Worm (Caenorhabditis elegans) whole organism, L4 larva: Measurements from ENCODE around the gene M04C3.5.
"Not testable (repeated sequence)": the region's sequence is repeated elsewhere in the genome, so short reads cannot be mapped to it uniquely, and the experiment has no call there.

ENCODE experiments used
- D1046.2 ChIP-seq: fragments of 200-800 bp; sonication (Bioruptor generic); IDR thresholded peaks from 2 replicates; pipeline ENCODE4 v1.3.6; 2022; ENCODE audit warnings: missing genetic modification characterization, missing compliant biosample characterization
- F10B5.3 ChIP-seq: sonication (generic microtip); optimal IDR thresholded peaks from 2 replicates; lab custom pipeline; 2016; ENCODE audit warnings: mild to moderate bottlenecking, missing genetic modification characterization, missing compliant biosample characterization
- F26F4.8 ChIP-seq: fragments of 200-800 bp; sonication (Bioruptor generic); conservative IDR thresholded peaks from 2 replicates; pipeline ENCODE4 v1.3.6; 2022; ENCODE audit warnings: missing genetic modification characterization, missing compliant biosample characterization
- F49E8.2 ChIP-seq: sonication (generic microtip); optimal IDR thresholded peaks from 2 replicates; lab custom pipeline; 2016; ENCODE audit warnings: missing compliant biosample characterization, mild to moderate bottlenecking, missing genetic modification characterization, borderline replicate concordance
- T20F7.1 ChIP-seq: fragments of 200-800 bp; sonication (Bioruptor generic); optimal IDR thresholded peaks from 2 replicates; lab custom pipeline; 2018; ENCODE audit warnings: mild to moderate bottlenecking, missing genetic modification characterization, missing compliant biosample characterization
- aha-1 ChIP-seq: fragments of 150-350 bp; peaks from one replicate; lab custom pipeline; 2014; ENCODE audit warnings: missing biosample characterization, missing genetic modification characterization
- arid-1 ChIP-seq: fragments of 200-800 bp; sonication (Bioruptor generic); conservative IDR thresholded peaks from 2 replicates; pipeline ENCODE4 v1.3.6; 2022; ENCODE audit warnings: missing genetic modification reagents, missing genetic modification characterization, missing compliant biosample characterization
- attf-4 ChIP-seq: sonication (generic microtip); optimal IDR thresholded peaks from 3 replicates; lab custom pipeline; 2017; ENCODE audit warnings: missing biosample characterization, missing genetic modification characterization
- ceh-28 ChIP-seq: fragments of 150-350 bp; optimal IDR thresholded peaks from 2 replicates; lab custom pipeline; 2014; ENCODE audit warnings: missing biosample characterization, missing genetic modification reagents, missing genetic modification characterization
- ceh-82 ChIP-seq: sonication (generic microtip); optimal IDR thresholded peaks from 2 replicates; lab custom pipeline; 2017; ENCODE audit warnings: missing biosample characterization, missing genetic modification characterization
- daf-16 ChIP-seq, 3 experiments: sonication (generic microtip); optimal IDR thresholded peaks; 2 replicates each; lab custom pipeline; 2016 to 2017; ENCODE audit warnings: missing genetic modification characterization in 3 of 3, missing genetic modification reagents in 3 of 3, mild to moderate bottlenecking in 2 of 3, missing compliant biosample characterization in 2 of 3, missing biosample characterization in 1 of 3, moderate library complexity in 1 of 3
- dmd-6 ChIP-seq: fragments of 200-800 bp; sonication (Bioruptor generic); IDR thresholded peaks from 2 replicates; pipeline ENCODE4 v1.3.6; 2022; ENCODE audit warnings: missing genetic modification reagents, missing genetic modification characterization, missing compliant biosample characterization
- dpl-1 ChIP-seq: fragments of 150-350 bp; optimal IDR thresholded peaks from 2 replicates; lab custom pipeline; 2014; ENCODE audit warnings: missing biosample characterization, missing genetic modification reagents, missing genetic modification characterization
- dve-1 ChIP-seq: sonication (generic microtip); optimal IDR thresholded peaks from 2 replicates; lab custom pipeline; 2017; ENCODE audit warnings: antibody characterized with exemption, mild to moderate bottlenecking, missing genetic modification characterization, missing compliant biosample characterization; ENCODE audit not compliant: insufficient read depth
- hlh-11 ChIP-seq: fragments of 200-800 bp; sonication (Bioruptor generic); optimal IDR thresholded peaks from 2 replicates; lab custom pipeline; 2018; ENCODE audit warnings: mild to moderate bottlenecking, missing genetic modification characterization, missing compliant biosample characterization
- hlh-30 ChIP-seq: sonication (generic microtip); optimal IDR thresholded peaks from 2 replicates; lab custom pipeline; 2017; ENCODE audit warnings: antibody characterized with exemption, mild to moderate bottlenecking, missing genetic modification characterization, missing compliant biosample characterization; ENCODE audit not compliant: insufficient read depth
- jun-1 ChIP-seq: fragments of 150-350 bp; optimal IDR thresholded peaks from 2 replicates; lab custom pipeline; 2014; ENCODE audit warnings: missing biosample characterization, missing genetic modification reagents, missing genetic modification characterization
- lin-15B ChIP-seq: fragments of 150-350 bp; sonication (generic microtip); optimal IDR thresholded peaks from 3 replicates; lab custom pipeline; 2014; ENCODE audit warnings: missing biosample characterization, missing genetic modification characterization
- madf-5 ChIP-seq, 2 experiments: fragments of 200-800 bp; sonication (Bioruptor generic); IDR thresholded peaks; 2 replicates each; pipeline ENCODE4 v1.3.6; 2022; ENCODE audit warnings: missing compliant biosample characterization in 2 of 2, missing genetic modification characterization in 2 of 2
- mdl-1 ChIP-seq, 2 experiments: fragments of 150-350 bp in 1 of 2; sonication (generic microtip) in 1 of 2; optimal IDR thresholded peaks; 2 replicates each; lab custom pipeline; 2014 to 2017; ENCODE audit warnings: missing biosample characterization in 2 of 2, missing genetic modification characterization in 2 of 2
- mdt-29 ChIP-seq: fragments of 200-800 bp; sonication (Bioruptor generic); IDR thresholded peaks from 2 replicates; pipeline ENCODE4 v1.3.6; 2022; ENCODE audit warnings: missing genetic modification reagents, missing genetic modification characterization, missing compliant biosample characterization
- mxl-2 ChIP-seq: fragments of 200-800 bp; sonication (Bioruptor generic); conservative IDR thresholded peaks from 2 replicates; pipeline ENCODE4 v1.3.6; 2022; ENCODE audit warnings: missing genetic modification reagents, missing genetic modification characterization, missing compliant biosample characterization
- nhr-11 ChIP-seq: fragments of 150-350 bp; optimal IDR thresholded peaks from 2 replicates; lab custom pipeline; 2014; ENCODE audit warnings: missing biosample characterization, missing genetic modification characterization
- nhr-111 ChIP-seq: fragments of 200-800 bp; sonication (Bioruptor generic); optimal IDR thresholded peaks from 2 replicates; lab custom pipeline; 2018; ENCODE audit warnings: mild to moderate bottlenecking, missing genetic modification characterization, missing compliant biosample characterization
- nhr-28 ChIP-seq: fragments of 150-350 bp; optimal IDR thresholded peaks from 2 replicates; lab custom pipeline; 2014; ENCODE audit warnings: missing biosample characterization, missing genetic modification characterization
- nhr-41 ChIP-seq: fragments of 200-800 bp; sonication (Bioruptor generic); IDR thresholded peaks from 2 replicates; pipeline ENCODE4 v1.3.6; 2022; ENCODE audit warnings: missing genetic modification reagents, missing genetic modification characterization, missing compliant biosample characterization
- nhr-77 ChIP-seq: fragments of 150-350 bp; optimal IDR thresholded peaks from 2 replicates; lab custom pipeline; 2014; ENCODE audit warnings: missing biosample characterization, missing genetic modification characterization
- pha-4 ChIP-seq, 2 experiments: fragments of 150-350 bp in 1 of 2; fragments of 200-800 bp in 1 of 2; sonication (Bioruptor generic) in 1 of 2; IDR thresholded peaks in 1 of 2; optimal IDR thresholded peaks in 1 of 2; 2 replicates each; pipeline versions ENCODE4 v1.3.6 to Lab custom; 2014 to 2022; ENCODE audit warnings: missing genetic modification characterization in 2 of 2, missing genetic modification reagents in 2 of 2, missing biosample characterization in 1 of 2, missing compliant biosample characterization in 1 of 2
- php-3 ChIP-seq: fragments of 200-800 bp; sonication (Bioruptor generic); IDR thresholded peaks from 2 replicates; pipeline ENCODE4 v1.3.6; 2022; ENCODE audit warnings: missing genetic modification reagents, missing genetic modification characterization, missing compliant biosample characterization
- pqm-1 ChIP-seq: sonication (generic microtip); optimal IDR thresholded peaks from 2 replicates; lab custom pipeline; 2017; ENCODE audit warnings: missing biosample characterization, missing genetic modification characterization
- sdz-12 ChIP-seq: fragments of 200-800 bp; sonication (Bioruptor generic); optimal IDR thresholded peaks from 2 replicates; lab custom pipeline; 2018; ENCODE audit warnings: mild to moderate bottlenecking, missing genetic modification characterization, missing compliant biosample characterization
- set-16 ChIP-seq: fragments of 200-800 bp; sonication (Bioruptor generic); IDR thresholded peaks from 2 replicates; pipeline ENCODE4 v1.3.6; 2022; ENCODE audit warnings: missing genetic modification reagents, missing genetic modification characterization, missing compliant biosample characterization
- tra-1 ChIP-seq: fragments of 200-800 bp; sonication (Bioruptor generic); IDR thresholded peaks from 2 replicates; pipeline ENCODE4 v1.3.6; 2022; ENCODE audit warnings: missing genetic modification reagents, missing genetic modification characterization, missing compliant biosample characterization
- unc-62 ChIP-seq, 3 experiments: fragments of 150-350 bp in 1 of 3; sonication (generic microtip); optimal IDR thresholded peaks in 2 of 3; peaks in 1 of 3; 1 replicate in 1 of 3; 2 replicates in 2 of 3; lab custom pipeline; 2014 to 2017; ENCODE audit warnings: missing biosample characterization in 3 of 3, missing genetic modification characterization in 3 of 3, missing genetic modification reagents in 3 of 3, missing genotype in 1 of 3
- zfp-2 ChIP-seq: sonication (generic microtip); optimal IDR thresholded peaks from 2 replicates; lab custom pipeline; 2016; ENCODE audit warnings: mild to moderate bottlenecking, missing genetic modification characterization, missing compliant biosample characterization
- zfp-3 ChIP-seq: fragments of 200-800 bp; sonication (Bioruptor generic); conservative IDR thresholded peaks from 2 replicates; pipeline ENCODE4 v1.3.6; 2022; ENCODE audit warnings: missing genetic modification reagents, missing genetic modification characterization, missing compliant biosample characterization

M04C3.5 gene

ce11 chrV:19457120-19457519, 7.6 kb downstream of the M04C3.5 start, which contains the start of gene Y43F8B.24:
Gene Y43F8B.24 (plus strand): TSS chrV:19457420.
- no peak for TF ChIP-seq daf-16 (GFP tag; optimal IDR thresholded peaks at IDR 0.05; lab: Kevin White, UChicago)
- TF ChIP-seq daf-16 (tag; optimal IDR thresholded peaks at IDR 0.05; lab: Kevin White, UChicago): peak; percentile 17
- TF ChIP-seq jun-1 (tag; lab: Kevin White, UChicago): no peak
- no peak for TF ChIP-seq nhr-111
- TF ChIP-seq pha-4 (GFP tag; IDR thresholded peaks at IDR 0.05; lab: Robert Waterston, UW): no peak
- TF ChIP-seq pha-4 (tag; optimal IDR thresholded peaks at IDR 0.05; lab: Kevin White, UChicago): no peak
- TF ChIP-seq unc-62 (GFP tag; optimal IDR thresholded peaks at IDR 0.05 in 1 of 2; lab: Kevin White, UChicago): peak in 1 of 2 experiments; percentile 7
- no peak for TF ChIP-seq unc-62 (tag; optimal IDR thresholded peaks at IDR 0.05; lab: Kevin White, UChicago)
- no peak for TF ChIP-seq D1046.2

- TF ChIP-seq daf-16 (GFP tag; optimal IDR thresholded peaks at IDR 0.05; lab: Kevin White, UChicago): not testable (repeated sequence)
- TF ChIP-seq daf-16 (tag; optimal IDR thresholded peaks at IDR 0.05; lab: Kevin White, UChicago) (peak; percentile 31), php-3 (peak; percentile 98), tra-1 (GFP tag; lab: Robert Waterston, UW) (peak; percentile 26; the same call in 1 of the 2 replicates)
Measured at ce11 chrV:19459501-19459900, 10.0 kb downstream of the M04C3.5 start.

ce11 chrV:19462020-19462419, 12.5 kb downstream of the M04C3.5 start, which contains the start of gene Y43F8B.15:
Gene Y43F8B.15 (minus strand): TSS chrV:19462120.
- TF ChIP-seq set-16 (GFP tag; lab: Robert Waterston, UW) (no peak), dpl-1 (GFP tag; lab: Kevin White, UChicago) (no peak), nhr-41 (no peak), nhr-11 (tag; lab: Kevin White, UChicago) (no peak), mxl-2 (no peak), F49E8.2 (no peak), mdt-29 (GFP tag; lab: Robert Waterston, UW) (no peak), F26F4.8 (GFP tag; lab: Robert Waterston, UW) (no peak), F10B5.3 (tag; lab: Kevin White, UChicago) (no peak), mdl-1 (tag; optimal IDR thresholded peaks at IDR 0.05; lab: Kevin White, UChicago) (no peak), ceh-82 (tag; lab: Kevin White, UChicago) (no peak), attf-4 (tag; lab: Kevin White, UChicago) (no peak)

ce11 chrV:19462612-19463011, 13.1 kb downstream of the M04C3.5 start, which contains the start of gene Y43F8B.25:
Gene Y43F8B.25 (plus strand): TSS chrV:19462912.
- TF ChIP-seq daf-16 (GFP tag; optimal IDR thresholded peaks at IDR 0.05; lab: Kevin White, UChicago) (no peak), daf-16 (tag; optimal IDR thresholded peaks at IDR 0.05; lab: Kevin White, UChicago) (peak; percentile 2), zfp-2 (tag; lab: Kevin White, UChicago) (no peak)
- TF ChIP-seq, all 104 proteins: peak for 1

ce11 chrV:19467574-19467973, 18.0 kb downstream of the M04C3.5 start, which contains the start of gene Y43F8B.23:
Gene Y43F8B.23 (minus strand): TSS chrV:19467648.
- no peak for TF ChIP-seq daf-16 (GFP tag; optimal IDR thresholded peaks at IDR 0.05; lab: Kevin White, UChicago)
- peak; percentile 11 for TF ChIP-seq daf-16 (tag; optimal IDR thresholded peaks at IDR 0.05; lab: Kevin White, UChicago)
- TF ChIP-seq sdz-12 (GFP tag; lab: Kevin White, UChicago): no peak
- TF ChIP-seq nhr-77: peak; percentile 26
- peak; percentile 27 for TF ChIP-seq hlh-30 (tag; lab: Kevin White, UChicago)
- peak; percentile 11 for TF ChIP-seq T20F7.1
- TF ChIP-seq nhr-28 (tag; lab: Kevin White, UChicago): peak; percentile 91
- TF ChIP-seq dmd-6 (GFP tag; lab: Robert Waterston, UW): peak; percentile 56
- peak; percentile 24 for TF ChIP-seq hlh-11
- no peak for TF ChIP-seq F26F4.8 (GFP tag; lab: Robert Waterston, UW)
- no peak for TF ChIP-seq lin-15B
- TF ChIP-seq pqm-1 (tag; lab: Kevin White, UChicago): peak; percentile 92
- TF ChIP-seq ceh-28 (tag; lab: Kevin White, UChicago): no peak
- peak in 1 of 2 experiments; percentile 40 for TF ChIP-seq unc-62 (GFP tag; optimal IDR thresholded peaks at IDR 0.05 in 1 of 2; lab: Kevin White, UChicago)
- no peak for TF ChIP-seq unc-62 (tag; optimal IDR thresholded peaks at IDR 0.05; lab: Kevin White, UChicago)
- TF ChIP-seq arid-1 (GFP tag; lab: Robert Waterston, UW): no peak
- TF ChIP-seq dve-1 (tag; lab: Kevin White, UChicago): peak; percentile 61
- no peak for TF ChIP-seq madf-5 (GFP tag; IDR thresholded peaks at IDR 0.05; lab: Robert Waterston, UW)
- TF ChIP-seq zfp-3: no peak
- no peak for TF ChIP-seq aha-1
